Worm (Caenorhabditis elegans) whole organism, L4 larva: ENCODE data around the gene srh-276.

ENCODE experiments used
- D1046.2 ChIP-seq: fragments of 200-800 bp; sonication (Bioruptor generic); IDR thresholded peaks from 2 replicates; pipeline ENCODE4 v1.3.6; 2022; ENCODE audit warnings: missing genetic modification characterization, missing compliant biosample characterization
- F10B5.3 ChIP-seq: sonication (generic microtip); optimal IDR thresholded peaks from 2 replicates; lab custom pipeline; 2016; ENCODE audit warnings: mild to moderate bottlenecking, missing genetic modification characterization, missing compliant biosample characterization
- F37D6.2 ChIP-seq: sonication (generic microtip); optimal IDR thresholded peaks from 2 replicates; lab custom pipeline; 2016; ENCODE audit warnings: mild to moderate bottlenecking, missing genetic modification characterization, missing compliant biosample characterization
- F44E2.7 ChIP-seq: fragments of 200-800 bp; sonication (Bioruptor generic); IDR thresholded peaks from 2 replicates; pipeline ENCODE4 v2.1.2; 2022; ENCODE audit warnings: missing genetic modification characterization, missing compliant biosample characterization
- F49E8.2 ChIP-seq: sonication (generic microtip); optimal IDR thresholded peaks from 2 replicates; lab custom pipeline; 2016; ENCODE audit warnings: missing compliant biosample characterization, mild to moderate bottlenecking, missing genetic modification characterization, borderline replicate concordance
- Y105C5A.15 ChIP-seq: fragments of 200-800 bp; sonication (Bioruptor generic); IDR thresholded peaks from 2 replicates; pipeline ENCODE4 v1.3.6; 2022; ENCODE audit warnings: missing genetic modification characterization, missing compliant biosample characterization
- Y48G9A.11 ChIP-seq: fragments of 200-800 bp; sonication (Bioruptor generic); IDR thresholded peaks from 2 replicates; pipeline ENCODE4 v1.3.6; 2022; ENCODE audit warnings: missing genetic modification reagents, missing genetic modification characterization, missing compliant biosample characterization
- Y75B8A.6 ChIP-seq: fragments of 200-800 bp; sonication (Bioruptor generic); IDR thresholded peaks from 2 replicates; pipeline ENCODE4 v1.3.6; 2022; ENCODE audit warnings: missing genetic modification reagents, missing genetic modification characterization, missing compliant biosample characterization
- ZK546.5 ChIP-seq, 2 experiments: sonication (generic microtip); optimal IDR thresholded peaks; 2 replicates each; lab custom pipeline; 2017; ENCODE audit warnings: missing biosample characterization in 2 of 2, missing genetic modification characterization in 2 of 2
- arid-1 ChIP-seq: fragments of 200-800 bp; sonication (Bioruptor generic); conservative IDR thresholded peaks from 2 replicates; pipeline ENCODE4 v1.3.6; 2022; ENCODE audit warnings: missing genetic modification reagents, missing genetic modification characterization, missing compliant biosample characterization
- ceh-32 ChIP-seq: sonication (generic microtip); optimal IDR thresholded peaks from 2 replicates; lab custom pipeline; 2016; ENCODE audit warnings: mild to moderate bottlenecking, missing genetic modification characterization, missing compliant biosample characterization; ENCODE audit not compliant: poor library complexity
- ceh-44 ChIP-seq: fragments of 200-800 bp; sonication (Bioruptor generic); IDR thresholded peaks from 2 replicates; pipeline ENCODE4 v1.3.6; 2022; ENCODE audit warnings: missing genetic modification reagents, missing genetic modification characterization, missing compliant biosample characterization
- ceh-62 ChIP-seq: sonication (generic microtip); optimal IDR thresholded peaks from 2 replicates; lab custom pipeline; 2017; ENCODE audit warnings: missing biosample characterization, missing genetic modification characterization
- ceh-82 ChIP-seq: sonication (generic microtip); optimal IDR thresholded peaks from 2 replicates; lab custom pipeline; 2017; ENCODE audit warnings: missing biosample characterization, missing genetic modification characterization
- ces-1 ChIP-seq: fragments of 150-350 bp; sonication (generic microtip); optimal IDR thresholded peaks from 4 replicates; lab custom pipeline; 2014; ENCODE audit warnings: missing biosample characterization, missing genetic modification reagents, missing genetic modification characterization
- cey-2 ChIP-seq: sonication (generic microtip); optimal IDR thresholded peaks from 3 replicates; lab custom pipeline; 2017; ENCODE audit warnings: missing genetic modification characterization, mild to moderate bottlenecking, missing compliant biosample characterization, antibody characterized with exemption, borderline replicate concordance; ENCODE audit not compliant: insufficient read depth
- daf-16 ChIP-seq, 3 experiments: sonication (generic microtip); optimal IDR thresholded peaks; 2 replicates each; lab custom pipeline; 2016 to 2017; ENCODE audit warnings: missing genetic modification characterization in 3 of 3, missing genetic modification reagents in 3 of 3, mild to moderate bottlenecking in 2 of 3, missing compliant biosample characterization in 2 of 3, missing biosample characterization in 1 of 3, moderate library complexity in 1 of 3
- daf-19 ChIP-seq: fragments of 200-800 bp; sonication (Bioruptor generic); conservative IDR thresholded peaks from 2 replicates; pipeline ENCODE4 v1.3.6; 2022; ENCODE audit warnings: missing genetic modification characterization, missing compliant biosample characterization
- daf-8 ChIP-seq: fragments of 200-800 bp; sonication (Bioruptor generic); IDR thresholded peaks from 2 replicates; pipeline ENCODE4 v1.3.6; 2022; ENCODE audit warnings: missing genetic modification characterization, missing compliant biosample characterization
- dmd-6 ChIP-seq: fragments of 200-800 bp; sonication (Bioruptor generic); IDR thresholded peaks from 2 replicates; pipeline ENCODE4 v1.3.6; 2022; ENCODE audit warnings: missing genetic modification reagents, missing genetic modification characterization, missing compliant biosample characterization
- dpl-1 ChIP-seq: fragments of 150-350 bp; optimal IDR thresholded peaks from 2 replicates; lab custom pipeline; 2014; ENCODE audit warnings: missing biosample characterization, missing genetic modification reagents, missing genetic modification characterization
- duxl-1 ChIP-seq: sonication (generic microtip); optimal IDR thresholded peaks from 2 replicates; lab custom pipeline; 2016; ENCODE audit warnings: mild to moderate bottlenecking, missing genetic modification characterization, moderate library complexity, missing compliant biosample characterization; ENCODE audit not compliant: poor library complexity
- dve-1 ChIP-seq: sonication (generic microtip); optimal IDR thresholded peaks from 2 replicates; lab custom pipeline; 2017; ENCODE audit warnings: antibody characterized with exemption, mild to moderate bottlenecking, missing genetic modification characterization, missing compliant biosample characterization; ENCODE audit not compliant: insufficient read depth
- egl-27 ChIP-seq: sonication (generic microtip); optimal IDR thresholded peaks from 3 replicates; lab custom pipeline; 2017; ENCODE audit warnings: missing biosample characterization, missing genetic modification reagents, missing genetic modification characterization
- egl-43 ChIP-seq: fragments of 200-800 bp; sonication (Bioruptor generic); IDR thresholded peaks from 2 replicates; pipeline ENCODE4 v1.3.6; 2022; ENCODE audit warnings: missing genetic modification reagents, missing genetic modification characterization, missing compliant biosample characterization
- fkh-10 ChIP-seq: fragments of 150-350 bp; optimal IDR thresholded peaks from 2 replicates; lab custom pipeline; 2014; ENCODE audit warnings: missing biosample characterization, missing genetic modification reagents, missing genetic modification characterization
- hlh-11 ChIP-seq: fragments of 200-800 bp; sonication (Bioruptor generic); optimal IDR thresholded peaks from 2 replicates; lab custom pipeline; 2018; ENCODE audit warnings: mild to moderate bottlenecking, missing genetic modification characterization, missing compliant biosample characterization
- hmg-1.1 ChIP-seq: fragments of 200-800 bp; sonication (Bioruptor generic); IDR thresholded peaks from 2 replicates; pipeline ENCODE4 v1.3.6; 2022; ENCODE audit warnings: missing genetic modification reagents, missing genetic modification characterization, missing compliant biosample characterization
- lim-7 ChIP-seq: fragments of 200-800 bp; sonication (Bioruptor generic); IDR thresholded peaks from 2 replicates; pipeline ENCODE4 v1.3.6; 2022; ENCODE audit warnings: missing genetic modification characterization, missing compliant biosample characterization
- lin-1 ChIP-seq: fragments of 200-800 bp; sonication (Bioruptor generic); IDR thresholded peaks from 2 replicates; pipeline ENCODE4 v1.3.6; 2022; ENCODE audit warnings: missing genetic modification reagents, missing genetic modification characterization, missing compliant biosample characterization
- madf-5 ChIP-seq, 2 experiments: fragments of 200-800 bp; sonication (Bioruptor generic); IDR thresholded peaks; 2 replicates each; pipeline ENCODE4 v1.3.6; 2022; ENCODE audit warnings: missing compliant biosample characterization in 2 of 2, missing genetic modification characterization in 2 of 2
- madf-9 ChIP-seq: fragments of 200-800 bp; sonication (Bioruptor generic); conservative IDR thresholded peaks from 2 replicates; pipeline ENCODE4 v1.3.6; 2022; ENCODE audit warnings: missing genetic modification reagents, missing genetic modification characterization, missing compliant biosample characterization
- mdl-1 ChIP-seq, 2 experiments: fragments of 150-350 bp in 1 of 2; sonication (generic microtip) in 1 of 2; optimal IDR thresholded peaks; 2 replicates each; lab custom pipeline; 2014 to 2017; ENCODE audit warnings: missing biosample characterization in 2 of 2, missing genetic modification characterization in 2 of 2
- mes-2 ChIP-seq: sonication (generic microtip); optimal IDR thresholded peaks from 2 replicates; lab custom pipeline; 2016; ENCODE audit warnings: missing genotype, mild to moderate bottlenecking, missing genetic modification characterization, missing compliant biosample characterization; ENCODE audit not compliant: poor library complexity, severe bottlenecking
- nhr-28 ChIP-seq: fragments of 150-350 bp; optimal IDR thresholded peaks from 2 replicates; lab custom pipeline; 2014; ENCODE audit warnings: missing biosample characterization, missing genetic modification characterization
- nhr-6 ChIP-seq: fragments of 150-350 bp; optimal IDR thresholded peaks from 2 replicates; lab custom pipeline; 2014; ENCODE audit warnings: missing biosample characterization, missing genetic modification characterization
- nhr-76 ChIP-seq: fragments of 150-350 bp; optimal IDR thresholded peaks from 2 replicates; lab custom pipeline; 2014; ENCODE audit warnings: missing biosample characterization, missing genetic modification characterization
- php-3 ChIP-seq: fragments of 200-800 bp; sonication (Bioruptor generic); IDR thresholded peaks from 2 replicates; pipeline ENCODE4 v1.3.6; 2022; ENCODE audit warnings: missing genetic modification reagents, missing genetic modification characterization, missing compliant biosample characterization
- pqm-1 ChIP-seq: sonication (generic microtip); optimal IDR thresholded peaks from 2 replicates; lab custom pipeline; 2017; ENCODE audit warnings: missing biosample characterization, missing genetic modification characterization
- rbr-2 ChIP-seq: sonication (generic microtip); optimal IDR thresholded peaks from 2 replicates; lab custom pipeline; 2016; ENCODE audit warnings: missing genotype, missing genetic modification characterization, missing compliant biosample characterization
- sdz-12 ChIP-seq: fragments of 200-800 bp; sonication (Bioruptor generic); optimal IDR thresholded peaks from 2 replicates; lab custom pipeline; 2018; ENCODE audit warnings: mild to moderate bottlenecking, missing genetic modification characterization, missing compliant biosample characterization
- set-16 ChIP-seq: fragments of 200-800 bp; sonication (Bioruptor generic); IDR thresholded peaks from 2 replicates; pipeline ENCODE4 v1.3.6; 2022; ENCODE audit warnings: missing genetic modification reagents, missing genetic modification characterization, missing compliant biosample characterization
- snpc-1.2 ChIP-seq: fragments of 200-800 bp; sonication (Bioruptor generic); IDR thresholded peaks from 2 replicates; pipeline ENCODE4 v1.3.6; 2022; ENCODE audit warnings: missing genetic modification reagents, missing genetic modification characterization, missing compliant biosample characterization
- spr-1 ChIP-seq: sonication (generic microtip); optimal IDR thresholded peaks from 2 replicates; lab custom pipeline; 2016; ENCODE audit warnings: mild to moderate bottlenecking, missing genetic modification characterization, missing compliant biosample characterization
- unc-130 ChIP-seq: sonication (generic microtip); optimal IDR thresholded peaks from 2 replicates; lab custom pipeline; 2016; ENCODE audit warnings: missing genetic modification reagents, missing genetic modification characterization, missing compliant biosample characterization
- unc-62 ChIP-seq, 3 experiments: fragments of 150-350 bp in 1 of 3; sonication (generic microtip); optimal IDR thresholded peaks in 2 of 3; peaks in 1 of 3; 1 replicate in 1 of 3; 2 replicates in 2 of 3; lab custom pipeline; 2014 to 2017; ENCODE audit warnings: missing biosample characterization in 3 of 3, missing genetic modification characterization in 3 of 3, missing genetic modification reagents in 3 of 3, missing genotype in 1 of 3
- zip-11 ChIP-seq: fragments of 200-800 bp; sonication (Bioruptor generic); IDR thresholded peaks from 2 replicates; pipeline ENCODE4 v1.3.6; 2022; ENCODE audit warnings: missing genetic modification characterization, missing compliant biosample characterization

Gene srh-276

ce11 chrV:15503603-15504002, 25.6 kb upstream of the srh-276 start:
- TF ChIP-seq unc-62 (GFP tag; optimal IDR thresholded peaks at IDR 0.05 in 1 of 2; lab: Kevin White, UChicago) (peak in 1 of 2 experiments; percentile 76), unc-62 (tag; optimal IDR thresholded peaks at IDR 0.05; lab: Kevin White, UChicago) (no peak), ceh-82 (no peak)

DNA sequence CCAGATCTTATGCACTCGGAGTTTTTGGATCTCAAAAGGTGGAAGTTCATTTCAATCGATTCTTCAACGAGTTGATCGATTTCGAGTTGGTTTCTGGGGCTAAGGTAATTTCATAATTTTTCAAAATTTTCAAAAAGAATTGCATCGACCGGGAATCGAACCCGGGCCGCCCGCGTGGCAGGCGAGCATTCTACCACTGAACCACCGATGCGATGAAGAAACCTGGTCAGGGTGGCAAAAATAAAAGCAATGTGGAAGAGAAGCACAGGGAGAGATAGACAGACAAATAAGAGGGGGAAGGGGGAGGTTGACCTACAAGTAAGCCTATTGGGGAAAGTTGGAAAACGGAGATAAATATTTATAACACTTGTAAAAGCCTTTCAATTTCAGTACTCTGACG, 24.1 kb upstream of the srh-276 start:
- TF ChIP-seq spr-1 (tag; lab: Kevin White, UChicago) (peak; percentile 28), rbr-2 (tag; lab: Kevin White, UChicago) (peak; percentile 55), ceh-32 (tag; lab: Kevin White, UChicago) (no peak), daf-16 (GFP tag; optimal IDR thresholded peaks at IDR 0.05; lab: Kevin White, UChicago) (peak; percentile 2 to 65), daf-16 (tag; optimal IDR thresholded peaks at IDR 0.05; lab: Kevin White, UChicago) (peak; percentile 44), unc-130 (GFP tag; lab: Kevin White, UChicago) (peak; percentile 28), ces-1 (GFP tag; lab: Kevin White, UChicago) (no peak), pqm-1 (tag; lab: Kevin White, UChicago) (no peak), dpl-1 (GFP tag; lab: Kevin White, UChicago) (peak; percentile 16), nhr-6 (tag; lab: Kevin White, UChicago) (no peak), lin-1 (GFP tag; lab: Robert Waterston, UW) (peak; percentile 23; the same call in 1 of the 2 replicates), zip-11 (GFP tag; lab: Robert Waterston, UW) (no peak), egl-43 (GFP tag; lab: Robert Waterston, UW) (peak; percentile 81), daf-19 (GFP tag; lab: Robert Waterston, UW) (no peak), snpc-1.2 (GFP tag; lab: Robert Waterston, UW) (peak; percentile 77), lim-7 (peak; percentile 90), mdl-1 (tag; optimal IDR thresholded peaks at IDR 0.05; lab: Kevin White, UChicago) (peak in 1 of 2 experiments; percentile 29), F37D6.2 (tag; lab: Kevin White, UChicago) (no peak), cey-2 (tag; lab: Kevin White, UChicago) (no peak), ZK546.5 (tag; optimal IDR thresholded peaks at IDR 0.05; lab: Kevin White, UChicago) (no peak), php-3 (GFP tag; lab: Robert Waterston, UW) (0 out of 2 replicates have a peak, but pooled peaks have one; percentile 39), hmg-1.1 (GFP tag; lab: Robert Waterston, UW) (peak; percentile 48; the same call in 1 of the 2 replicates), duxl-1 (tag; lab: Kevin White, UChicago) (no peak), fkh-10 (GFP tag; lab: Kevin White, UChicago) (no peak), ceh-44 (peak; percentile 62; the same call in 1 of the 2 replicates), D1046.2 (GFP tag; lab: Robert Waterston, UW) (peak; percentile 85; the same call in 1 of the 2 replicates), daf-8 (GFP tag; lab: Robert Waterston, UW) (no peak), nhr-28 (peak; percentile 16), F49E8.2 (tag; lab: Kevin White, UChicago) (no peak), dmd-6 (peak; percentile 67), mes-2 (tag; lab: Kevin White, UChicago) (peak; percentile 83), Y105C5A.15 (GFP tag; lab: Robert Waterston, UW) (peak; percentile 13; the same call in 1 of the 2 replicates), egl-27 (tag; lab: Kevin White, UChicago) (no peak), arid-1 (GFP tag; lab: Robert Waterston, UW) (peak; percentile 81), madf-9 (GFP tag; lab: Robert Waterston, UW) (0 out of 2 replicates have a peak, but pooled peaks have one; percentile 10), set-16 (GFP tag; lab: Robert Waterston, UW) (peak; percentile 43; the same call in 1 of the 2 replicates), Y48G9A.11 (GFP tag; lab: Robert Waterston, UW) (0 out of 2 replicates have a peak, but pooled peaks have one; percentile 41), F10B5.3 (tag; lab: Kevin White, UChicago) (no peak), nhr-76 (tag; lab: Kevin White, UChicago) (no peak), dve-1 (tag; lab: Kevin White, UChicago) (no peak), Y75B8A.6 (GFP tag; lab: Robert Waterston, UW) (no peak), sdz-12 (GFP tag; lab: Kevin White, UChicago) (peak; percentile 54), ceh-62 (tag; lab: Kevin White, UChicago) (no peak), madf-5 (GFP tag; IDR thresholded peaks at IDR 0.05; lab: Robert Waterston, UW) (0 out of 4 replicates have a peak, but pooled peaks of 1 of the 2 experiments have one; percentile 40), F44E2.7 (GFP tag; lab: Robert Waterston, UW) (0 out of 2 replicates have a peak, but pooled peaks have one; percentile 6), hlh-11 (tag; lab: Kevin White, UChicago) (peak; percentile 41)
